Worm (Caenorhabditis elegans): ENCODE results near the gene Y46G5A.22.

Y46G5A.22 gene

ce11 chrII:12799927-12800522 lies 18.4 kb downstream of the Y46G5A.22 start (continued):
- no peak for TF ChIP-seq attf-4 (tag; optimal IDR thresholded peaks at IDR 0.05)
- no peak for TF ChIP-seq madf-9 (GFP tag; conservative IDR thresholded peaks at IDR 0.05)
- TF ChIP-seq jun-1 (tag; optimal IDR thresholded peaks at IDR 0.05), result no peak
- peak; percentile 46 for TF ChIP-seq mep-1 (tag; optimal IDR thresholded peaks at IDR 0.05)
- TF ChIP-seq daf-8 (GFP tag; IDR thresholded peaks at IDR 0.05), result no peak
- peak; percentile 97 for TF ChIP-seq lin-38 (GFP tag; IDR thresholded peaks at IDR 0.05)
- 0 out of 2 replicates have a peak, but pooled peaks have one; percentile 24 for TF ChIP-seq hmg-1.1 (GFP tag; IDR thresholded peaks at IDR 0.05)
- TF ChIP-seq mes-2 (tag; optimal IDR thresholded peaks at IDR 0.05; ENCODE audit: poor library complexity, severe bottlenecking), result peak; percentile 20
- no peak for TF ChIP-seq pqm-1 (tag; optimal IDR thresholded peaks at IDR 0.05)
- no peak for TF ChIP-seq set-16 (GFP tag; IDR thresholded peaks at IDR 0.05)
- no peak for TF ChIP-seq nhr-237 (tag; optimal IDR thresholded peaks at IDR 0.05)
- TF ChIP-seq nhr-6 (tag; optimal IDR thresholded peaks at IDR 0.05), result no peak
- TF ChIP-seq mxl-3 (GFP tag; optimal IDR thresholded peaks at IDR 0.05), result peak; percentile 84
- no peak for TF ChIP-seq zag-1 (tag; optimal IDR thresholded peaks at IDR 0.05)
- TF ChIP-seq mdl-1 (tag; optimal IDR thresholded peaks at IDR 0.05), result peak in 1 of 2 experiments; percentile 46
- TF ChIP-seq tag-97 (GFP tag; IDR thresholded peaks at IDR 0.05), result no peak
- no peak for TF ChIP-seq nhr-77 (tag; optimal IDR thresholded peaks at IDR 0.05)
- TF ChIP-seq ceh-44 (GFP tag; IDR thresholded peaks at IDR 0.05), result no peak
- no peak for TF ChIP-seq nhr-41 (GFP tag; IDR thresholded peaks at IDR 0.05)
- no peak for TF ChIP-seq daf-19 (GFP tag; conservative IDR thresholded peaks at IDR 0.05)
- TF ChIP-seq unc-39 (tag; optimal IDR thresholded peaks at IDR 0.05), result no peak
- TF ChIP-seq snpc-4 (tag; optimal IDR thresholded peaks at IDR 0.05), result no peak
- TF ChIP-seq nhr-25 (tag; optimal IDR thresholded peaks at IDR 0.05; ENCODE audit: borderline replicate concordance, insufficient read depth), result no peak
- TF ChIP-seq ztf-7 (tag; optimal IDR thresholded peaks at IDR 0.05), result no peak
- TF ChIP-seq nhr-102 (tag; optimal IDR thresholded peaks at IDR 0.05), result no peak
- TF ChIP-seq tra-1 (GFP tag; IDR thresholded peaks at IDR 0.05), result no peak
- TF ChIP-seq gei-8 (GFP tag; optimal IDR thresholded peaks at IDR 0.05), result no peak
- no peak for TF ChIP-seq aly-2 (tag; optimal IDR thresholded peaks at IDR 0.05)
- TF ChIP-seq hlh-30 (tag; optimal IDR thresholded peaks at IDR 0.05; ENCODE audit: insufficient read depth), result peak; percentile 40
- no peak for TF ChIP-seq vab-7 (GFP tag; IDR thresholded peaks at IDR 0.05)
- no peak for TF ChIP-seq ces-1 (GFP tag; optimal IDR thresholded peaks at IDR 0.05)
- TF ChIP-seq lim-7 (GFP tag; IDR thresholded peaks at IDR 0.05), result no peak
- TF ChIP-seq Y75B8A.6 (GFP tag; IDR thresholded peaks at IDR 0.05), result no peak
- TF ChIP-seq ceh-20 (GFP tag; IDR thresholded peaks at IDR 0.05), result no peak
- TF ChIP-seq D1046.2 (GFP tag; IDR thresholded peaks at IDR 0.05), result no peak
- TF ChIP-seq lin-29 (GFP tag; IDR thresholded peaks at IDR 0.05), result no peak
- TF ChIP-seq spr-3 (GFP tag; optimal IDR thresholded peaks at IDR 0.05), result no peak
- no peak for TF ChIP-seq cey-2 (tag; optimal IDR thresholded peaks at IDR 0.05; ENCODE audit: borderline replicate concordance, insufficient read depth)
- TF ChIP-seq rbr-2 (tag; optimal IDR thresholded peaks at IDR 0.05), result no peak
- no peak for TF ChIP-seq daf-16 (GFP tag; optimal IDR thresholded peaks at IDR 0.05)
- no peak for TF ChIP-seq daf-16 (tag; optimal IDR thresholded peaks at IDR 0.05)
- TF ChIP-seq egl-43 (GFP tag; IDR thresholded peaks at IDR 0.05), result no peak
- TF ChIP-seq ceh-82 (tag; optimal IDR thresholded peaks at IDR 0.05), result no peak
- no peak for TF ChIP-seq lir-3 (tag; optimal IDR thresholded peaks at IDR 0.05)
- TF ChIP-seq nhr-48 (tag; optimal IDR thresholded peaks at IDR 0.05), result no peak
- TF ChIP-seq F10B5.3 (tag; optimal IDR thresholded peaks at IDR 0.05), result no peak
- no peak for TF ChIP-seq fkh-10 (GFP tag; optimal IDR thresholded peaks at IDR 0.05)
- no peak for TF ChIP-seq pha-4 (GFP tag; IDR thresholded peaks at IDR 0.05)
- TF ChIP-seq pha-4 (tag; optimal IDR thresholded peaks at IDR 0.05), result no peak
- no peak for TF ChIP-seq sdz-12 (GFP tag; optimal IDR thresholded peaks at IDR 0.05)
- no peak for TF ChIP-seq Y5F2A.4 (GFP tag; optimal IDR thresholded peaks at IDR 0.05)
- no peak for TF ChIP-seq lin-13 (GFP tag; optimal IDR thresholded peaks at IDR 0.05)

Data from whole organism, L4 larva.